Fruit fly (Drosophila melanogaster): ENCODE results near the gene HDAC6.

- no peak for TF ChIP-seq CG14711 (tag; optimal IDR thresholded peaks at IDR 0.05)
- no peak for TF ChIP-seq CG7101 (tag; optimal IDR thresholded peaks at IDR 0.05)
- TF ChIP-seq pad (GFP tag; optimal IDR thresholded peaks at IDR 0.05), result no peak
- no peak for TF ChIP-seq Clk (GFP tag; optimal IDR thresholded peaks at IDR 0.05)
- TF ChIP-seq CG11617 (GFP tag; optimal IDR thresholded peaks at IDR 0.05), result no peak
- no peak for TF ChIP-seq cic (GFP tag; optimal IDR thresholded peaks at IDR 0.05)
- no peak for TF ChIP-seq Crg-1 (GFP tag; optimal IDR thresholded peaks at IDR 0.05)
- TF ChIP-seq Mnt (GFP tag; optimal IDR thresholded peaks at IDR 0.05), result no peak
- no peak for TF ChIP-seq Hr96 (GFP tag; optimal IDR thresholded peaks at IDR 0.05)
- no peak for TF ChIP-seq CG7045 (GFP tag; optimal IDR thresholded peaks at IDR 0.05)
- TF ChIP-seq CG12768 (GFP tag; optimal IDR thresholded peaks at IDR 0.05), result no peak
- no peak for TF ChIP-seq toe (GFP tag; optimal IDR thresholded peaks at IDR 0.05)
- no peak for TF ChIP-seq tj (GFP tag; optimal IDR thresholded peaks at IDR 0.05)
These were observed 52.3 kb downstream of the HDAC6 start, which contains the start of gene CG9164 for dm6 chrX:15385176-15386056.

All from whole organism, adult.